Worm (Caenorhabditis elegans): ENCODE measurements around the gene trk-1.

DNA sequence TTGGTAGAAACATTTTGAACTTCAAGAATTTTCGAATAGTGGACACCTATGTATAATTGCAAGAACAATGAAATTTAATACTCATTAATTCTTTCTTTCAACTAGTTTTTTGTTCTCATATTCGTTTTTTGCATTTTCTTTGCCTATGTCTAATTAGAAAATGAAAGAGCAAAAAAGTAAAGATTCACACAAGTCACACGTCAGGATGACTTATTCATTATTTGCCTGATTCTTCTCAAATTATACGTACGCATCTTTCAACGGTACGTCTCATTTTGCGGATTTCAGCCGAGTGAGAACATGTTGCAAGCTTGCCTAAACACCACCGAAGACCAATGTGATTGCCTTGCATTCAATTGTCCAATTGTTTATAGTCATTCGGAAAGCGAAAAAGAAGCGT, 29.9 kb upstream of the trk-1 start, which contains the start of gene nmur-1:
- no peak for TF ChIP-seq sox-4 (tag; optimal IDR thresholded peaks at IDR 0.05)
- TF ChIP-seq fkh-4 (tag; optimal IDR thresholded peaks at IDR 0.05; ENCODE audit: borderline replicate concordance): no peak
- no peak for TF ChIP-seq nhr-28 (tag; optimal IDR thresholded peaks at IDR 0.05)
- TF ChIP-seq lin-14 (GFP tag; optimal IDR thresholded peaks at IDR 0.05): peak; percentile 14
- TF ChIP-seq lin-39 (tag; optimal IDR thresholded peaks at IDR 0.05): no peak
- TF ChIP-seq fkh-10 (GFP tag; optimal IDR thresholded peaks at IDR 0.05): no peak
- TF ChIP-seq nhr-77 (tag; optimal IDR thresholded peaks at IDR 0.05): no peak
- TF ChIP-seq pag-3 (tag; optimal IDR thresholded peaks at IDR 0.05; ENCODE audit: borderline replicate concordance, insufficient read depth): no peak
- no peak for TF ChIP-seq aly-2 (tag; optimal IDR thresholded peaks at IDR 0.05)
- no peak for TF ChIP-seq unc-62 (GFP tag; optimal IDR thresholded peaks at IDR 0.05)

Data from whole organism, L1 larva.